Worm (Caenorhabditis elegans): Measurements from ENCODE around the gene dylt-3.

dylt-3 gene

ce11 chrII:8173449-8173848, 8.1 kb upstream of the dylt-3 start, which contains the start of the genes decr-1.3 and T05C12.1:
Gene decr-1.3, minus strand, starts transcription at chrII:8173549.
Gene T05C12.1, plus strand, starts transcription at chrII:8173680.
- no peak for TF ChIP-seq unc-62 (GFP tag; optimal IDR thresholded peaks at IDR 0.05)

DNA sequence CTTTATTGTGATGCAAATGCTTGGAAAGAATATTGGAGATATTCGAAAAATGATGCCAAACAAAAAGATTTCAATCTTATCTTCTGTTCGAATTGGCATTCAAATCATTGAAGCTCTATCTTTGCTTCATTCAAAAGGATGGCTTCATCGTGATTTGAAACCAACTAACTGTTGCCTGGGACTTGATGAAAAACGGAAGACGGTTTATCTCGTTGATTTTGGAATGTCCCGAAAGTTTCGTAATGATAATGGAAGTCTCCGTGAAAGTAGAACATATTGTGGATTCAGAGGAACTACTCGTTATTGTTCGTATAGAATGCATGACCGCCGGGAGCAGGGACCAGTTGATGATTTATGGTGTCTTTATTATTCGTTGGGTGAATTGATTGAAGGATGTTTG, 7.4 kb upstream of the dylt-3 start:
- TF ChIP-seq unc-62 (GFP tag; optimal IDR thresholded peaks at IDR 0.05), result no peak

- no peak for TF ChIP-seq unc-62 (GFP tag; optimal IDR thresholded peaks at IDR 0.05)
Observed at ce11 chrII:8177095-8177494, 4.4 kb upstream of the dylt-3 start, which contains the start of gene acr-14. Gene acr-14, minus strand, starts transcription at chrII:8177195.

- no peak for TF ChIP-seq unc-62 (GFP tag; optimal IDR thresholded peaks at IDR 0.05)
Observed at ce11 chrII:8178614-8179013, 2.9 kb upstream of the dylt-3 start.

ce11 chrII:8180281-8180680, 1.3 kb upstream of the dylt-3 start, which contains the start of gene T05C12.4:
Gene T05C12.4, minus strand, starts transcription at chrII:8180381.
- no peak for TF ChIP-seq unc-62 (GFP tag; optimal IDR thresholded peaks at IDR 0.05)

ce11 chrII:8185016-8185493, 3.5 kb downstream of the dylt-3 start, which contains the start of the genes mig-5 and cct-1:
Gene mig-5, minus strand, starts transcription at chrII:8185023.
Gene cct-1, plus strand, starts transcription at chrII:8185443.
- no peak for TF ChIP-seq unc-62 (GFP tag; optimal IDR thresholded peaks at IDR 0.05)

ce11 chrII:8187516-8187915, 6.0 kb downstream of the dylt-3 start:
- no peak for TF ChIP-seq unc-62 (GFP tag; optimal IDR thresholded peaks at IDR 0.05)

DNA sequence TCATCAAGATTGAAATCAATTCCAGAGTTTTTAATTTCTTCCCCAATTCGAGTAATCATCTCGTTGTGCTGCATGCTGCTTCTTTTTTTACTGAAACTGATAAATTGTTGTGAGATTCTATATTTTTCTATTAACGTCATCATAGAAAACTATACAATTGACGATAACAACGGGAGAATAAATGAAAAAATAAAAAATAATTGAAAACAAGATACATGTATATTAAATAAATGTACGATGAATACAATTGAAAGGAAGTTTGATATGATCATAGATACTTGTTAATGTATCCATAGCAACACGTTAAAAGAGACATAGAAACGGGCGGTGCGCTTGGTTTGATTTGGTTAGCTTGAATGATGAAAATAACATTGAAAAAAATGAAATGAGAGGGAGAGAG, 8.9 kb downstream of the dylt-3 start, which contains the start of gene T05C12.8:
TSS of gene T05C12.8 (minus strand) at position 101 of the 400 bp plus-strand sequence.
- no peak for TF ChIP-seq unc-62 (GFP tag; optimal IDR thresholded peaks at IDR 0.05)

ce11 chrII:8193126-8193525, 11.6 kb downstream of the dylt-3 start, which contains the start of gene T05C12.9:
Gene T05C12.9, minus strand, starts transcription at chrII:8193226.
- TF ChIP-seq unc-62 (GFP tag; optimal IDR thresholded peaks at IDR 0.05), result no peak

DNA sequence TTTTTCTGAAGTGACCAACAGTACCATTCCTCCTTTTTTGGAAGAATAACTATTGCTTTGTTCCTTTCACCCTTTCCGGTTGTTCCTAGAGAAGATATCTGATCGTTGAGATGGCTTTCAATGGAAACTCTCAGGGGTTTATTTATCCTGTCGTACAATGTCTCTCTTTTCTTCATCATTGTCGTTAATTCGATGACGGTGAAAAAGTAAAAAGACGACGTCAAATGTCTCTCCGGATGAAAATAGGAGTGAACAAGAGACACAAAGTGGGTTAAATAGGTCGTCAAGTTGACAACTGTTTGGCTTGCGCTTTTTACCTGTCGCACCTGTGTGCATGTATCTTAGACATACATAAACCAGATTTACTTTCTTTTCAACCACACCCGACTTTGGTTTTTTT, 12.4 kb downstream of the dylt-3 start:
- no peak for TF ChIP-seq unc-62 (GFP tag; optimal IDR thresholded peaks at IDR 0.05)

DNA sequence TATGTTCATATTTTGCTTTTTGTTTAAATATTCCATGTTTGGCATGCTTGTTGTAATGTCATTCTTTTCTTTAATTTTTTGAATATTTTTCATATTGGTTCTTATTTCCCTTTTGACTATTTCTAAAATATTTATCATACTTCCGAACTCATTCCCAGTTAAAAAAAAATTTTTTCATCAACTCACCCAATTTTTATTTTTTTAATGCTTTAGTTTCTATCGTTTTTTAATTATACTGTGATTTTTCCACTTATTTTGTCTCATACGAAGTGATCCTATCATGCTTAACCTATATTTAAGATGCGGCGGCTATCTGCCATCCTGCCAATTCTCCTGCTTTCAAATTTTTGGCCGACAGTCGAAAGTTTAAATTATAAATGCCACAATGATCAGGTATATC, 17.0 kb downstream of the dylt-3 start, which contains the start of gene qua-1:
TSS of gene qua-1 (plus strand) at position 301 of the 400 bp plus-strand sequence.
- TF ChIP-seq unc-62 (GFP tag; optimal IDR thresholded peaks at IDR 0.05), result no peak

ce11 chrII:8199803-8200202, 18.3 kb downstream of the dylt-3 start:
- TF ChIP-seq unc-62 (GFP tag; optimal IDR thresholded peaks at IDR 0.05), result no peak

- TF ChIP-seq unc-62 (GFP tag; optimal IDR thresholded peaks at IDR 0.05), result no peak
Observed at ce11 chrII:8204039-8204438, 22.5 kb downstream of the dylt-3 start, which contains the start of gene col-76. Gene col-76, plus strand, starts transcription at chrII:8204339.

ce11 chrII:8205612-8206011, 24.1 kb downstream of the dylt-3 start:
- TF ChIP-seq unc-62 (GFP tag; optimal IDR thresholded peaks at IDR 0.05), result no peak

- no peak for TF ChIP-seq unc-62 (GFP tag; optimal IDR thresholded peaks at IDR 0.05)
Observed at ce11 chrII:8209476-8209875, 27.9 kb downstream of the dylt-3 start, which contains the start of gene M110.8. Gene M110.8, minus strand, starts transcription at chrII:8209576.

ce11 chrII:8212680-8213079, 31.1 kb downstream of the dylt-3 start, which contains the start of gene twk-3:
Gene twk-3, minus strand, starts transcription at chrII:8212780.
- no peak for TF ChIP-seq unc-62 (GFP tag; optimal IDR thresholded peaks at IDR 0.05)

DNA sequence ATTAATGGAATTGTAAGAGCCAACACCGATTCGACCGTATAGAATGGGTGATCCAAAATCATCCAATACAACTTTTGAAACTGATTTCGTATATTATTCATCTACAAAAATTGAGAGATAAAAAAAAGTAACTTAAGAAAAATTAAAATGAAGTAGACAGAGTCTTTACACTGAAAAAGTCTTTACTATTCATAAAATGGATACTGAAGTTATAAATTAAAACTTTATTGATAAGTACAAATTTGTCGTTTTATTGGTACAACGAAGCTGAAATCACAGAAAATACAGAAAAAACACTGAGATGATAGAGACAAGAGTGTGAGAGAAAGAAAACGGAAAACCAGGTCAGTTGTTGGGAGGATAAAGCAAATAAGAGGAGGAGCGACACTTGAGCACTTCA, 32.8 kb downstream of the dylt-3 start, which contains the start of gene M110.10:
TSS of gene M110.10 (minus strand) at position 101 of the 400 bp plus-strand sequence.
- TF ChIP-seq unc-62 (GFP tag; optimal IDR thresholded peaks at IDR 0.05), result no peak

Measured in whole organism, dauer.